Worm (Caenorhabditis elegans): ENCODE results near the gene oac-41.

- no peak for TF ChIP-seq nhr-21 (tag; optimal IDR thresholded peaks at IDR 0.05)
- TF ChIP-seq snpc-4 (tag; optimal IDR thresholded peaks at IDR 0.05) = no peak
- no peak for TF ChIP-seq unc-62 (GFP tag; optimal IDR thresholded peaks at IDR 0.05)
- TF ChIP-seq elt-3 (tag; optimal IDR thresholded peaks at IDR 0.05) = no peak
- TF ChIP-seq nhr-6 (tag; optimal IDR thresholded peaks at IDR 0.05) = no peak
- TF ChIP-seq sem-4 (tag; optimal IDR thresholded peaks at IDR 0.05) = no peak
- TF ChIP-seq egl-27 (tag; optimal IDR thresholded peaks at IDR 0.05) = no peak
- no peak for TF ChIP-seq zag-1 (tag; optimal IDR thresholded peaks at IDR 0.05)
- TF ChIP-seq nhr-77 (tag; optimal IDR thresholded peaks at IDR 0.05) = no peak
- TF ChIP-seq mdl-1 (tag; optimal IDR thresholded peaks at IDR 0.05) = no peak
Measured at ce11 chrV:9062341-9062740, 40.4 kb upstream of the oac-41 start, which contains the start of gene C25E10.12.
